Worm (Caenorhabditis elegans): Measurements from ENCODE around the gene moc-6.
A peak's percentile ranks its signal among the peaks of the same experiment; 100 is the strongest.

moc-6 gene

ce11 chrIII:5165211-5165610 lies 30.6 kb upstream of the moc-6 start, which contains the start of gene T10F2.2:
TSS of gene T10F2.2 (minus strand) at chrIII:5165311.
- no peak for TF ChIP-seq unc-62 (GFP tag; optimal IDR thresholded peaks at IDR 0.05)
- TF ChIP-seq elt-3 (tag; optimal IDR thresholded peaks at IDR 0.05) = no peak
- no peak for TF ChIP-seq lin-13 (tag; optimal IDR thresholded peaks at IDR 0.05)

DNA sequence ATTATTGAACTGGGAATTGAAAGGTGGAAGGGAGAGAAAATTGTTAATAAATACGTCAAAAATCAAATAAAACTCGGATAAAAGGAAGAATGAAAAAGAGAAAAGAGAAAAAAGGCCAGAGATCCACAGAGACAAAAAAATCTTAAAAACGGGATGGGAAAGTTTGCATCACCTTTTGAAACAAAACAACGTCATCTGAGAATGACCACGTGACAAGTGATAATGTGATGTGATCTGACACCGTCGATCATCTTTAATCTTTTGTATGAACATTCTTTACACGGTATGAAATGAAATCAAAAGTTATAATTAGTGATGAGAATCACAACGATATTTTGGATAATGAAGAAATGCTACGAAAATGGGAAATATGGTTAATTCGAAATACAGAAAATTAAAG lies 30.0 kb upstream of the moc-6 start:
- TF ChIP-seq nhr-76 (tag; optimal IDR thresholded peaks at IDR 0.05) (no peak), mep-1 (tag; optimal IDR thresholded peaks at IDR 0.05) (no peak), elt-1 (tag; optimal IDR thresholded peaks at IDR 0.05; ENCODE audit: borderline replicate concordance, insufficient read depth) (no peak), M03D4.4 (tag; optimal IDR thresholded peaks at IDR 0.05) (no peak), elt-3 (tag; optimal IDR thresholded peaks at IDR 0.05) (no peak), unc-39 (tag; optimal IDR thresholded peaks at IDR 0.05) (no peak), ces-1 (GFP tag; optimal IDR thresholded peaks at IDR 0.05) (no peak), nhr-237 (tag; optimal IDR thresholded peaks at IDR 0.05) (no peak), zip-8 (tag; optimal IDR thresholded peaks at IDR 0.05) (no peak), mab-5 (tag; optimal IDR thresholded peaks at IDR 0.05) (no peak), pha-4 (tag; optimal IDR thresholded peaks at IDR 0.05) (no peak), sem-2 (GFP tag; optimal IDR thresholded peaks at IDR 0.05) (no peak), ztf-11 (tag; optimal IDR thresholded peaks at IDR 0.05) (no peak), ceh-83 (GFP tag; optimal IDR thresholded peaks at IDR 0.05) (no peak), lsy-2 (tag; optimal IDR thresholded peaks at IDR 0.05) (no peak), lin-32 (GFP tag; optimal IDR thresholded peaks at IDR 0.05) (no peak), bed-3 (GFP tag; optimal IDR thresholded peaks at IDR 0.05) (no peak), nhr-28 (tag; optimal IDR thresholded peaks at IDR 0.05) (no peak), blmp-1 (tag; optimal IDR thresholded peaks at IDR 0.05) (no peak), ceh-39 (tag; optimal IDR thresholded peaks at IDR 0.05) (no peak)

DNA sequence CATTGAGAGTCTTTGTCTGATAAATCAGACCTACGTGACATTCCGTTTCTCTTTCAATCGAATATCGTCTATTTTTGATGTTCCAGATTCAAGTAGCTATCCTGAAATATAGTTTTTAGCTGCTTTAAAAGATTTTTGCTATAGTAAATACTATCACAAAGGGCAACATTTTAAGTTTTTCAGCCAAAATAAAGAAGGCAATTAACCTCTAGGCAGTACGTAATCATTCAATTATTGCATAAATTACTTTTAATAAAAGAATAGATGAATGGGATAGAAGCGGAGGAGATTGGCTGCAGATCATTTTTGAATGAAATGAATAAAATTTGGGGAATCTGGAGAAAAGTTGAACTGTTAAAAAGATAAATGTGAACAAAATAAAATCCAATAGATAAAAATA lies 26.1 kb upstream of the moc-6 start, which contains the start of gene ulp-1:
Gene ulp-1, minus strand, starts transcription at position 101 of the 400 bp plus-strand sequence.
- TF ChIP-seq ceh-43 (GFP tag; optimal IDR thresholded peaks at IDR 0.05) = no peak
- no peak for TF ChIP-seq lin-32 (GFP tag; optimal IDR thresholded peaks at IDR 0.05)
- no peak for TF ChIP-seq mls-2 (tag; optimal IDR thresholded peaks at IDR 0.05)
- TF ChIP-seq ces-1 (GFP tag; optimal IDR thresholded peaks at IDR 0.05) = no peak
- TF ChIP-seq unc-62 (GFP tag; optimal IDR thresholded peaks at IDR 0.05) = no peak
- no peak for TF ChIP-seq cnd-1 (tag; optimal IDR thresholded peaks at IDR 0.05)
- TF ChIP-seq bed-3 (GFP tag; optimal IDR thresholded peaks at IDR 0.05) = no peak

ce11 chrIII:5171945-5172344 lies 23.8 kb upstream of the moc-6 start, which contains the start of gene prp-19:
TSS of gene prp-19 (minus strand) at chrIII:5172045.
- TF ChIP-seq bed-3 (GFP tag; optimal IDR thresholded peaks at IDR 0.05) (no peak), sem-2 (GFP tag; optimal IDR thresholded peaks at IDR 0.05) (no peak), sptf-1 (tag; optimal IDR thresholded peaks at IDR 0.05) (no peak), ceh-39 (tag; optimal IDR thresholded peaks at IDR 0.05) (no peak), ceh-43 (GFP tag; optimal IDR thresholded peaks at IDR 0.05) (no peak), nhr-12 (tag; optimal IDR thresholded peaks at IDR 0.05) (no peak), mep-1 (tag; optimal IDR thresholded peaks at IDR 0.05) (no peak), mab-5 (tag; optimal IDR thresholded peaks at IDR 0.05) (no peak), ces-1 (GFP tag; optimal IDR thresholded peaks at IDR 0.05) (no peak), M03D4.4 (tag; optimal IDR thresholded peaks at IDR 0.05) (no peak), mls-2 (tag; optimal IDR thresholded peaks at IDR 0.05) (no peak), zip-8 (tag; optimal IDR thresholded peaks at IDR 0.05) (no peak), elt-3 (tag; optimal IDR thresholded peaks at IDR 0.05) (no peak), tbx-8 (GFP tag; optimal IDR thresholded peaks at IDR 0.05) (no peak), snpc-4 (tag; optimal IDR thresholded peaks at IDR 0.05) (no peak), unc-120 (tag; optimal IDR thresholded peaks at IDR 0.05; ENCODE audit: poor library complexity, severe bottlenecking) (no peak), nhr-237 (tag; optimal IDR thresholded peaks at IDR 0.05) (no peak)

DNA sequence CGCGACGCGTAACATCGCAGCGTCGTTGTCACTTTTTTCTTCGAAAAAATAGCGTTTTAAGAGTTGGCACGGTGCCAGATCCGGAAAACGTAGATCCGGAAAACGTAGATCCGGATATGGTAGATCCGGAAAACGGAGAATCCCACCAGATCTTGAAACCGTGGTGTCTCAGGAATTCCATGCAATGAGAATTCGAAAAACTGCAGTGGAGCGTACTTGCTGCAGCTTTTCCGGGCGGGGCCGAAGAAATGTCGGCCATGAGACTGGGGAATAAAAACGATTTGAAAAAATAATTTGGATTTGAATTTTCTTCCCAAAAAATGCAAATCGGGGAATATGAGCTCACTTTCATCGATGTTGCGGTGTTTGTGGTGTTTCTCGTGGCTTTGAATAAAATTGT lies 23.3 kb upstream of the moc-6 start, which contains the start of gene K10D2.5:
Gene K10D2.5, plus strand, starts transcription at position 251 of the 400 bp plus-strand sequence.
- TF ChIP-seq nhr-76 (tag; optimal IDR thresholded peaks at IDR 0.05) (no peak), tbx-8 (GFP tag; optimal IDR thresholded peaks at IDR 0.05) (peak; percentile 58), lin-13 (tag; optimal IDR thresholded peaks at IDR 0.05) (peak; percentile 90), nhr-237 (tag; optimal IDR thresholded peaks at IDR 0.05) (peak; percentile 67), bed-3 (GFP tag; optimal IDR thresholded peaks at IDR 0.05) (no peak), ceh-83 (GFP tag; optimal IDR thresholded peaks at IDR 0.05) (peak; percentile 58), drap-1 (GFP tag; optimal IDR thresholded peaks at IDR 0.05) (peak; percentile 54), flh-1 (GFP tag; optimal IDR thresholded peaks at IDR 0.05) (no peak), M03D4.4 (tag; optimal IDR thresholded peaks at IDR 0.05) (peak; percentile 84), ceh-43 (GFP tag; optimal IDR thresholded peaks at IDR 0.05) (no peak), ham-2 (GFP tag; optimal IDR thresholded peaks at IDR 0.05) (peak; percentile 53), unc-120 (tag; optimal IDR thresholded peaks at IDR 0.05; ENCODE audit: poor library complexity, severe bottlenecking) (peak; percentile 32), ceh-39 (tag; optimal IDR thresholded peaks at IDR 0.05) (peak; percentile 70), ces-1 (GFP tag; optimal IDR thresholded peaks at IDR 0.05) (no peak), nhr-12 (tag; optimal IDR thresholded peaks at IDR 0.05) (no peak), lsy-2 (tag; optimal IDR thresholded peaks at IDR 0.05) (peak; percentile 83), cnd-1 (tag; optimal IDR thresholded peaks at IDR 0.05) (peak; percentile 77), nhr-28 (tag; optimal IDR thresholded peaks at IDR 0.05) (no peak), blmp-1 (tag; optimal IDR thresholded peaks at IDR 0.05) (no peak), unc-62 (GFP tag; optimal IDR thresholded peaks at IDR 0.05) (peak; percentile 26), sptf-1 (tag; optimal IDR thresholded peaks at IDR 0.05) (peak; percentile 84), hlh-1 (tag; optimal IDR thresholded peaks at IDR 0.05) (peak; percentile 40), ztf-11 (tag; optimal IDR thresholded peaks at IDR 0.05) (peak; percentile 35), mep-1 (tag; optimal IDR thresholded peaks at IDR 0.05) (peak; percentile 90), elt-1 (tag; optimal IDR thresholded peaks at IDR 0.05; ENCODE audit: borderline replicate concordance, insufficient read depth) (no peak), lin-32 (GFP tag; optimal IDR thresholded peaks at IDR 0.05) (peak; percentile 77), zip-8 (tag; optimal IDR thresholded peaks at IDR 0.05) (no peak), mls-2 (tag; optimal IDR thresholded peaks at IDR 0.05) (peak; percentile 33), nhr-2 (tag; optimal IDR thresholded peaks at IDR 0.05) (no peak), snpc-4 (tag; optimal IDR thresholded peaks at IDR 0.05) (no peak), sem-2 (GFP tag; optimal IDR thresholded peaks at IDR 0.05) (peak; percentile 29), unc-39 (tag; optimal IDR thresholded peaks at IDR 0.05) (no peak), pha-4 (tag; optimal IDR thresholded peaks at IDR 0.05) (peak; percentile 53), mab-5 (tag; optimal IDR thresholded peaks at IDR 0.05) (no peak)

All from whole organism, mixed stage, embryonic.